Fruit fly (Drosophila melanogaster) whole organism, embryonic: ENCODE results near the gene CG3862.
A peak's percentile ranks its signal among the peaks of the same experiment; 100 is the strongest.

ENCODE experiments used
- Ada2b ChIP-seq: fragments of 200-800 bp; sonication (Bioruptor generic); IDR thresholded peaks from 2 replicates; pipeline ENCODE4 v1.3.6; 2022; ENCODE audit warnings: missing biosample characterization, missing genetic modification characterization
- CG10366 ChIP-seq: fragments of 200-800 bp; sonication (Bioruptor generic); IDR thresholded peaks from 2 replicates; pipeline ENCODE4 v1.3.6; 2022; ENCODE audit warnings: missing biosample characterization, missing genetic modification characterization
- CG10979 ChIP-seq: fragments of 200-800 bp; sonication (Bioruptor generic); optimal IDR thresholded peaks from 2 replicates; lab custom pipeline; 2018; ENCODE audit warnings: missing biosample characterization, mild to moderate bottlenecking, missing genetic modification characterization, moderate library complexity
- CG11093 ChIP-seq: fragments of 200-800 bp; sonication (Bioruptor generic); IDR thresholded peaks from 3 replicates; pipeline ENCODE4 v1.3.6; 2022; ENCODE audit warnings: missing biosample characterization, missing genetic modification characterization
- CG11695 ChIP-seq: fragments of 200-800 bp; sonication (Bioruptor generic); IDR thresholded peaks from 3 replicates; pipeline ENCODE4 v1.3.6; 2022; ENCODE audit warnings: missing biosample characterization, missing genetic modification characterization
- CG12219 ChIP-seq: fragments of 200-800 bp; sonication (Bioruptor generic); optimal IDR thresholded peaks from 3 replicates; lab custom pipeline; 2018; ENCODE audit warnings: missing biosample characterization, mild to moderate bottlenecking, missing genetic modification characterization
- CG12236 ChIP-seq: fragments of 200-800 bp; sonication (Bioruptor generic); optimal IDR thresholded peaks from 2 replicates; lab custom pipeline; 2016; ENCODE audit warnings: missing biosample characterization, missing genetic modification characterization
- CG14441 ChIP-seq: fragments of 200-800 bp; sonication (Bioruptor generic); IDR thresholded peaks from 2 replicates; pipeline ENCODE4 v1.3.6; 2022; ENCODE audit warnings: missing biosample characterization, missing genetic modification characterization
- CG14710 ChIP-seq: fragments of 200-800 bp; sonication (Bioruptor generic); optimal IDR thresholded peaks from 3 replicates; lab custom pipeline; 2019; ENCODE audit warnings: missing biosample characterization, mild to moderate bottlenecking, missing genetic modification characterization, moderate library complexity
- CG14860 ChIP-seq: fragments of 200-800 bp; sonication (Bioruptor generic); IDR thresholded peaks from 3 replicates; pipeline ENCODE4 v1.3.6; 2022; ENCODE audit warnings: missing biosample characterization, missing genetic modification characterization; ENCODE audit not compliant: partially characterized antibody
- CG1603 ChIP-seq: fragments of 200-800 bp; sonication (Bioruptor generic); optimal IDR thresholded peaks from 2 replicates; lab custom pipeline; 2019; ENCODE audit warnings: missing biosample characterization, mild to moderate bottlenecking, missing genetic modification characterization, moderate library complexity
- CG16815 ChIP-seq: fragments of 200-800 bp; sonication (Bioruptor generic); optimal IDR thresholded peaks from 3 replicates; lab custom pipeline; 2017; ENCODE audit warnings: missing biosample characterization, mild to moderate bottlenecking, missing genetic modification characterization
- CG17186 ChIP-seq: fragments of 200-800 bp; sonication (Bioruptor generic); optimal IDR thresholded peaks from 3 replicates; lab custom pipeline; 2017; ENCODE audit warnings: missing biosample characterization, missing genetic modification reagents, missing genetic modification characterization
- CG18476 ChIP-seq: fragments of 200-800 bp; sonication (Bioruptor generic); optimal IDR thresholded peaks from 2 replicates; lab custom pipeline; 2016; ENCODE audit warnings: missing biosample characterization, mild to moderate bottlenecking, missing genetic modification characterization
- CG18764 ChIP-seq: fragments of 200-800 bp; sonication (Bioruptor generic); optimal IDR thresholded peaks from 3 replicates; lab custom pipeline; 2016; ENCODE audit warnings: missing biosample characterization, missing genetic modification characterization
- CG6813 ChIP-seq: fragments of 200-800 bp; sonication (Bioruptor generic); optimal IDR thresholded peaks from 2 replicates; lab custom pipeline; 2017; ENCODE audit warnings: missing biosample characterization, missing genetic modification characterization, mild to moderate bottlenecking, moderate library complexity, missing genetic modification reagents
- CG8924 ChIP-seq: fragments of 200-800 bp; optimal IDR thresholded peaks from 3 replicates; lab custom pipeline; 2019; ENCODE audit warnings: missing biosample characterization, mild to moderate bottlenecking, missing genetic modification characterization, moderate library complexity
- CHES-1-like ChIP-seq: fragments of 200-800 bp; sonication (Bioruptor generic); optimal IDR thresholded peaks from 2 replicates; lab custom pipeline; 2016; ENCODE audit warnings: missing biosample characterization, missing genetic modification characterization
- Camta ChIP-seq: fragments of 200-800 bp; sonication (Bioruptor generic); optimal IDR thresholded peaks from 2 replicates; lab custom pipeline; 2016; ENCODE audit warnings: missing biosample characterization, missing genetic modification characterization
- Dbx ChIP-seq: fragments of 200-800 bp; sonication (Bioruptor generic); IDR thresholded peaks from 3 replicates; pipeline ENCODE4 v1.3.6; 2022; ENCODE audit warnings: missing biosample characterization, missing genetic modification characterization
- Dfd ChIP-seq, 2 experiments: fragments of >200 bp; optimal IDR thresholded peaks; 2 replicates each; lab custom pipeline; 2017; ENCODE audit warnings: missing biosample characterization in 2 of 2, missing genetic modification characterization in 2 of 2
- Elba2 ChIP-seq: fragments of 200-800 bp; sonication (Bioruptor generic); optimal IDR thresholded peaks from 3 replicates; lab custom pipeline; 2016; ENCODE audit warnings: missing biosample characterization, missing genetic modification characterization
- Fer3 ChIP-seq: fragments of 200-800 bp; sonication (Bioruptor generic); optimal IDR thresholded peaks from 2 replicates; lab custom pipeline; 2018; ENCODE audit warnings: missing biosample characterization, mild to moderate bottlenecking, missing genetic modification characterization, moderate library complexity
- H15 ChIP-seq: fragments of 200-800 bp; sonication (Bioruptor generic); IDR thresholded peaks from 3 replicates; pipeline ENCODE4 v1.3.6; 2022; ENCODE audit warnings: missing biosample characterization, missing genetic modification characterization
- Hmr ChIP-seq: fragments of 200-800 bp; sonication (Bioruptor generic); optimal IDR thresholded peaks from 3 replicates; lab custom pipeline; 2017; ENCODE audit warnings: mild to moderate bottlenecking, missing biosample characterization, missing genetic modification reagents, missing genetic modification characterization
- Hr3 ChIP-seq: fragments of 200-800 bp; sonication (Bioruptor generic); optimal IDR thresholded peaks from 3 replicates; lab custom pipeline; 2016; ENCODE audit warnings: missing biosample characterization, missing genetic modification characterization
- Hr78 ChIP-seq, 2 experiments: fragments of 200-800 bp in 1 of 2; fragments of >200 bp in 1 of 2; sonication (Bioruptor generic) in 1 of 2; optimal IDR thresholded peaks; 2 replicates each; lab custom pipeline; 2017 to 2019; ENCODE audit warnings: missing biosample characterization in 2 of 2, missing genetic modification characterization in 2 of 2, mild to moderate bottlenecking in 1 of 2, moderate library complexity in 1 of 2
- Mad ChIP-seq: fragments of 200-800 bp; sonication (Bioruptor generic); optimal IDR thresholded peaks from 2 replicates; lab custom pipeline; 2016; ENCODE audit warnings: missing biosample characterization, missing genetic modification characterization
- PHDP ChIP-seq: fragments of 200-800 bp; sonication (Bioruptor generic); optimal IDR thresholded peaks from 3 replicates; lab custom pipeline; 2018; ENCODE audit warnings: missing biosample characterization, mild to moderate bottlenecking, missing genetic modification characterization, moderate library complexity
- ase ChIP-seq: fragments of 200-800 bp; sonication (Bioruptor generic); IDR thresholded peaks from 3 replicates; pipeline ENCODE4 v1.3.6; 2022; ENCODE audit warnings: missing biosample characterization, missing genetic modification characterization
- ato ChIP-seq: fragments of 200-800 bp; sonication (Bioruptor generic); IDR thresholded peaks from 2 replicates; pipeline ENCODE4 v1.3.6; 2022; ENCODE audit warnings: missing biosample characterization, missing genetic modification characterization; ENCODE audit not compliant: partially characterized antibody
- br ChIP-seq: fragments of >200 bp; optimal IDR thresholded peaks from 2 replicates; lab custom pipeline; 2017
- cg ChIP-seq: fragments of 200-800 bp; sonication (Bioruptor generic); optimal IDR thresholded peaks from 3 replicates; lab custom pipeline; 2019; ENCODE audit warnings: missing biosample characterization, mild to moderate bottlenecking, missing genetic modification characterization, moderate library complexity
- dan ChIP-seq: fragments of 200-800 bp; sonication (Bioruptor generic); IDR thresholded peaks from 2 replicates; pipeline ENCODE4 v1.3.6; 2022; ENCODE audit warnings: missing biosample characterization, missing genetic modification characterization
- disco-r ChIP-seq: fragments of 200-800 bp; sonication (Bioruptor generic); optimal IDR thresholded peaks from 2 replicates; lab custom pipeline; 2016; ENCODE audit warnings: missing biosample characterization, missing genetic modification characterization
- dm ChIP-seq: fragments of 200-800 bp; sonication (Bioruptor generic); optimal IDR thresholded peaks from 3 replicates; lab custom pipeline; 2016; ENCODE audit warnings: missing biosample characterization, missing genetic modification characterization
- dysf ChIP-seq: fragments of 200-800 bp; sonication (Bioruptor generic); IDR thresholded peaks from 3 replicates; pipeline ENCODE4 v1.3.6; 2022; ENCODE audit warnings: missing biosample characterization, missing genetic modification characterization
- her ChIP-seq: fragments of 200-800 bp; sonication (Bioruptor generic); optimal IDR thresholded peaks from 2 replicates; lab custom pipeline; 2016; ENCODE audit warnings: missing biosample characterization, missing genetic modification characterization
- nau ChIP-seq: fragments of 200-800 bp; sonication (Bioruptor generic); optimal IDR thresholded peaks from 3 replicates; lab custom pipeline; 2017; ENCODE audit warnings: missing biosample characterization, mild to moderate bottlenecking, missing genetic modification characterization, missing genetic modification reagents
- org-1 ChIP-seq: fragments of 200-800 bp; sonication (Bioruptor generic); optimal IDR thresholded peaks from 2 replicates; lab custom pipeline; 2017; ENCODE audit warnings: missing biosample characterization, missing genetic modification characterization
- otp ChIP-seq: fragments of 200-800 bp; sonication (Bioruptor generic); IDR thresholded peaks from 3 replicates; pipeline ENCODE4, ENCODE4 v1.3.6; 2022; ENCODE audit warnings: missing biosample characterization, missing genetic modification characterization
- pan ChIP-seq, 4 experiments: fragments of >200 bp in 3 of 4; fragments of 200-800 bp in 1 of 4; sonication (Bioruptor generic) in 1 of 4; optimal IDR thresholded peaks in 3 of 4; IDR thresholded peaks in 1 of 4; 2 replicates each; pipeline versions ENCODE4 v1.3.6 to Lab custom; 2017 to 2022; ENCODE audit warnings: missing biosample characterization in 2 of 4, missing genetic modification characterization in 2 of 4, mixed read lengths in 1 of 4
- pros ChIP-seq: fragments of 200-800 bp; sonication (Bioruptor generic); optimal IDR thresholded peaks from 3 replicates; lab custom pipeline; 2019; ENCODE audit warnings: missing biosample characterization, mild to moderate bottlenecking, missing genetic modification characterization, moderate library complexity
- schlank ChIP-seq: fragments of 200-800 bp; sonication (Bioruptor generic); optimal IDR thresholded peaks from 2 replicates; lab custom pipeline; 2018; ENCODE audit warnings: missing biosample characterization, mild to moderate bottlenecking, missing genetic modification characterization
- sens ChIP-seq: fragments of 200-800 bp; sonication (Bioruptor generic); peaks from one replicate; lab custom pipeline; 2016; ENCODE audit warnings: missing biosample characterization, missing genetic modification characterization
- seq ChIP-seq: fragments of 200-800 bp; sonication (Bioruptor generic); IDR thresholded peaks from 2 replicates; pipeline ENCODE4 v1.3.6; 2022; ENCODE audit warnings: missing biosample characterization, missing genetic modification characterization
- sob ChIP-seq: fragments of 200-800 bp; sonication (Bioruptor generic); IDR thresholded peaks from 2 replicates; pipeline ENCODE4 v1.3.6; 2022; ENCODE audit warnings: missing biosample characterization, missing genetic modification characterization
- vnd ChIP-seq: fragments of 200-800 bp; sonication (Bioruptor generic); IDR thresholded peaks from 3 replicates; pipeline ENCODE4 v1.3.6; 2022; ENCODE audit warnings: missing biosample characterization, missing genetic modification characterization; ENCODE audit not compliant: partially characterized antibody
- zf30C ChIP-seq: fragments of 200-800 bp; sonication (Bioruptor generic); optimal IDR thresholded peaks from 3 replicates; lab custom pipeline; 2018; ENCODE audit warnings: missing biosample characterization, mild to moderate bottlenecking, missing genetic modification characterization

Gene CG3862

dm6 chr2L:827516-828362, 2.1 kb upstream of the CG3862 start (continued):
- TF ChIP-seq Ada2b (GFP tag; lab: Robert Waterston, UW) (no peak), Elba2 (GFP tag; lab: Kevin White, UChicago) (no peak), CG11695 (GFP tag; lab: Robert Waterston, UW) (no peak), Camta (no peak), Hr3 (peak; percentile 44), CG18764 (GFP tag; lab: Kevin White, UChicago) (no peak), Hr78 (GFP tag; optimal IDR thresholded peaks at IDR 0.05; lab: Kevin White, UChicago) (peak in 1 of 2 experiments; percentile 68), sob (no peak), disco-r (GFP tag; lab: Kevin White, UChicago) (no peak), Dbx (no peak), CG17186 (GFP tag; lab: Kevin White, UChicago) (no peak), cg (GFP tag; lab: Kevin White, UChicago) (no peak), CG12236 (GFP tag; lab: Kevin White, UChicago) (no peak), Fer3 (no peak), her (GFP tag; lab: Kevin White, UChicago) (no peak), CG14860 (GFP tag; lab: Robert Waterston, UW) (no peak), CG6813 (GFP tag; lab: Kevin White, UChicago) (no peak), sens (GFP tag; lab: Kevin White, UChicago) (peak; percentile 94), Hmr (no peak), CG10979 (tag; lab: Kevin White, UChicago) (peak; percentile 66), CG12219 (GFP tag; lab: Kevin White, UChicago) (no peak), zf30C (GFP tag; lab: Kevin White, UChicago) (no peak), CG16815 (GFP tag; lab: Kevin White, UChicago) (peak; percentile 15), dan (GFP tag; lab: Robert Waterston, UW) (no peak), Mad (GFP tag; lab: Kevin White, UChicago) (no peak), seq (GFP tag; lab: Robert Waterston, UW) (0 out of 2 replicates have a peak, but pooled peaks have one; percentile 21), Dfd (GFP tag; optimal IDR thresholded peaks at IDR 0.05; lab: Kevin White, UChicago) (no peak), br (lab: Kevin White, UChicago) (no peak), ase (GFP tag; lab: Robert Waterston, UW) (no peak), PHDP (peak; percentile 71), org-1 (GFP tag; lab: Kevin White, UChicago) (peak; percentile 46), CG14710 (tag; lab: Kevin White, UChicago) (peak; percentile 39), pan (optimal IDR thresholded peaks at IDR 0.05; lab: Kevin White, UChicago) (no peak), pan (GFP tag; optimal IDR thresholded peaks at IDR 0.05 in 1 of 2, IDR thresholded peaks at IDR 0.05 in 1 of 2) (no peak), CG18476 (GFP tag; lab: Kevin White, UChicago) (no peak), schlank (tag; lab: Kevin White, UChicago) (no peak), pros (GFP tag; lab: Kevin White, UChicago) (peak; percentile 17), vnd (GFP tag; lab: Robert Waterston, UW) (no peak), ato (GFP tag; lab: Robert Waterston, UW) (no peak), otp (GFP tag; lab: Robert Waterston, UW) (no peak), CG1603 (peak; percentile 72), dysf (GFP tag; lab: Robert Waterston, UW) (no peak), dm (GFP tag; lab: Kevin White, UChicago) (no peak), CG8924 (tag; lab: Kevin White, UChicago) (peak; percentile 59), CG11093 (GFP tag; lab: Robert Waterston, UW) (no peak), nau (GFP tag; lab: Kevin White, UChicago) (no peak), CG14441 (GFP tag; lab: Robert Waterston, UW) (no peak), CG10366 (GFP tag; lab: Robert Waterston, UW) (no peak; the same call in 1 of the 2 replicates), CHES-1-like (GFP tag; lab: Kevin White, UChicago) (no peak), H15 (GFP tag; lab: Robert Waterston, UW) (0 out of 3 replicates have a peak, but pooled peaks have one; percentile 14)
